Fruit fly (Drosophila melanogaster): Measurements from ENCODE around the gene RFeSP.
A peak's percentile ranks its signal among the peaks of the same experiment; 100 is the strongest.

The RFeSP gene

dm6 chr2L:1648677-1649078 is 34.7 kb upstream of the RFeSP start (continued):
- no peak for TF ChIP-seq Dref (GFP tag; IDR thresholded peaks at IDR 0.05)
- TF ChIP-seq Jarid2 (GFP tag; optimal IDR thresholded peaks at IDR 0.05): peak; percentile 71
- TF ChIP-seq Hr3 (GFP tag; optimal IDR thresholded peaks at IDR 0.05): no peak
- TF ChIP-seq CG14860 (GFP tag; IDR thresholded peaks at IDR 0.05; ENCODE audit: partially characterized antibody): no peak
- TF ChIP-seq phol (tag; optimal IDR thresholded peaks at IDR 0.05): peak; percentile 45
- 0 out of 2 replicates have a peak, but pooled peaks have one; percentile 7 for TF ChIP-seq klu (GFP tag; IDR thresholded peaks at IDR 0.05)
- TF ChIP-seq E2f2 (GFP tag; IDR thresholded peaks at IDR 0.05): peak; percentile 15; the same call in 1 of the 2 replicates
- peak; percentile 94 for TF ChIP-seq CG4707 (GFP tag; optimal IDR thresholded peaks at IDR 0.05)
- no peak for TF ChIP-seq CG2129 (GFP tag; IDR thresholded peaks at IDR 0.05; ENCODE audit: partially characterized antibody)
- peak; percentile 78; the same call in 1 of the 2 replicates for TF ChIP-seq CG1024 (GFP tag; IDR thresholded peaks at IDR 0.05)
- TF ChIP-seq CG7271 (tag; optimal IDR thresholded peaks at IDR 0.05): peak; percentile 81
- TF ChIP-seq CG6854 (GFP tag; optimal IDR thresholded peaks at IDR 0.05): peak; percentile 69
- TF ChIP-seq mam (GFP tag; optimal IDR thresholded peaks at IDR 0.05): peak; percentile 17
- TF ChIP-seq Mes4 (GFP tag; optimal IDR thresholded peaks at IDR 0.05): peak; percentile 92
- no peak; the same call in 1 of the 2 replicates for TF ChIP-seq ttk (GFP tag; IDR thresholded peaks at IDR 0.05)
- TF ChIP-seq bsh (GFP tag; optimal IDR thresholded peaks at IDR 0.05): peak in 1 of 2 experiments; percentile 91
- TF ChIP-seq CG7928 (GFP tag; optimal IDR thresholded peaks at IDR 0.05): peak; percentile 34
- peak; percentile 95 for TF ChIP-seq ci (GFP tag; IDR thresholded peaks at IDR 0.05)
- peak; percentile 55 for TF ChIP-seq CG15269 (tag; optimal IDR thresholded peaks at IDR 0.05)
- TF ChIP-seq so (GFP tag; IDR thresholded peaks at IDR 0.05): peak; percentile 73; the same call in 2 of the 3 replicates
- TF ChIP-seq Tbp (GFP tag; optimal IDR thresholded peaks at IDR 0.05): no peak
- TF ChIP-seq CG18764 (GFP tag; optimal IDR thresholded peaks at IDR 0.05): peak; percentile 89
- no peak for TF ChIP-seq Doc2 (GFP tag; IDR thresholded peaks at IDR 0.05)
- peak; percentile 87 for TF ChIP-seq sd (tag; optimal IDR thresholded peaks at IDR 0.05)
- TF ChIP-seq Mrtf (GFP tag; IDR thresholded peaks at IDR 0.05): no peak
- TF ChIP-seq sob (GFP tag; IDR thresholded peaks at IDR 0.05): peak; percentile 71
- peak; percentile 57 for TF ChIP-seq ems (GFP tag; optimal IDR thresholded peaks at IDR 0.05)
- peak; percentile 56 for TF ChIP-seq Dek (tag; optimal IDR thresholded peaks at IDR 0.05)
- TF ChIP-seq Pdp1 (GFP tag; optimal IDR thresholded peaks at IDR 0.05): peak; percentile 50 to 80
- TF ChIP-seq CG15011 (GFP tag; optimal IDR thresholded peaks at IDR 0.05): peak; percentile 90
- peak; percentile 79 for TF ChIP-seq seq (GFP tag; IDR thresholded peaks at IDR 0.05)
- peak; percentile 74 for TF ChIP-seq CG17328 (GFP tag; IDR thresholded peaks at IDR 0.05)
- peak; percentile 89 for TF ChIP-seq CG1233 (GFP tag; optimal IDR thresholded peaks at IDR 0.05)
- no peak for TF ChIP-seq yki (optimal IDR thresholded peaks at IDR 0.05)
- TF ChIP-seq CG31365 (tag; optimal IDR thresholded peaks at IDR 0.05): peak; percentile 87
- TF ChIP-seq CG13287 (GFP tag; IDR thresholded peaks at IDR 0.05; ENCODE audit: partially characterized antibody): 0 out of 2 replicates have a peak, but pooled peaks have one; percentile 24
- TF ChIP-seq wdn (GFP tag; IDR thresholded peaks at IDR 0.05): peak; percentile 57; the same call in 1 of the 2 replicates
- peak; percentile 22 for TF ChIP-seq CG17829 (tag; optimal IDR thresholded peaks at IDR 0.05)
- peak; percentile 48; the same call in 1 of the 2 replicates for TF ChIP-seq NFAT (GFP tag; IDR thresholded peaks at IDR 0.05)
- TF ChIP-seq CG11247 (GFP tag; IDR thresholded peaks at IDR 0.05): peak; percentile 74
- peak; percentile 91 for TF ChIP-seq Awh (GFP tag; IDR thresholded peaks at IDR 0.05)
- no peak for TF ChIP-seq hbn (GFP tag; IDR thresholded peaks at IDR 0.05; ENCODE audit: partially characterized antibody)
- TF ChIP-seq ranshi (GFP tag; IDR thresholded peaks at IDR 0.05): peak; percentile 45; the same call in 1 of the 2 replicates
- TF ChIP-seq tup (GFP tag; optimal IDR thresholded peaks at IDR 0.05): peak; percentile 60
- peak; percentile 96 for TF ChIP-seq Med (GFP tag)
- peak; percentile 83 for TF ChIP-seq CG10654 (GFP tag; optimal IDR thresholded peaks at IDR 0.05)
- TF ChIP-seq CG6765 (GFP tag; optimal IDR thresholded peaks at IDR 0.05): peak; percentile 76
- TF ChIP-seq vnd (GFP tag; IDR thresholded peaks at IDR 0.05; ENCODE audit: partially characterized antibody): no peak
- TF ChIP-seq CG9932 (GFP tag; IDR thresholded peaks at IDR 0.05): no peak
- TF ChIP-seq MBD-R2 (GFP tag; IDR thresholded peaks at IDR 0.05): no peak

Data from whole organism, embryonic.